Worm (Caenorhabditis elegans): ENCODE data around the gene sdz-38.

sdz-38 gene

DNA sequence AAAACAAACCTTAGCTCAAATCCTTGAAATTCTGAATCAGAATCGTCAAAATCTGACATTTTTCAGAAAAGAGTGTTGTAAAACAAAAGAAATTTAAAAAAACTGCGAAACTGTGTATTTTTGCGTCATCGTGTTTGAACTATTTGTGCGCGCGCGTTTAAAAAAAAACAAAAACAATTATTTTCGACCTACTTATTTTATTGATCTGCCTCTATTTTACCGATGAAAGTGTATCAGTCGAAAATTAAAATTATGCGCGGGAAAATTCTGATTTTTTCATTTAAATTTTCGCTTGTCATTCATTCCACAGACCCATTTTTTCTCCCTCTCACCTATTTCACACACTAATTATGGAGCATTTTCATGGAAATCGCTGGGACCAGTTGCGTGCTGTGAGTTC lies 42.8 kb downstream of the sdz-38 start, which contains the start of the genes C05C10.7 and C05C10.5 (continued):
- peak; percentile 97 for TF ChIP-seq efl-1 (GFP tag; optimal IDR thresholded peaks at IDR 0.05)
- TF ChIP-seq cebp-2 (GFP tag; IDR thresholded peaks at IDR 0.05) = no peak
- TF ChIP-seq Y53G8AR.9 (GFP tag; conservative IDR thresholded peaks at IDR 0.05) = 0 out of 2 replicates have a peak, but pooled peaks have one; percentile 38
- TF ChIP-seq hmg-1.2 (GFP tag; IDR thresholded peaks at IDR 0.05) = peak; percentile 43; the same call in 1 of the 2 replicates
- TF ChIP-seq mxl-1 (tag; optimal IDR thresholded peaks at IDR 0.05) = no peak
- peak; percentile 78 for TF ChIP-seq ekl-4 (GFP tag; IDR thresholded peaks at IDR 0.05)
- TF ChIP-seq dpl-1 (GFP tag; optimal IDR thresholded peaks at IDR 0.05) = peak; percentile 84
- no peak for TF ChIP-seq nhr-179 (tag; optimal IDR thresholded peaks at IDR 0.05)
- no peak for TF ChIP-seq F49E8.2 (tag; optimal IDR thresholded peaks at IDR 0.05; ENCODE audit: insufficient read depth)
- TF ChIP-seq F33H1.4 (GFP tag; IDR thresholded peaks at IDR 0.05) = peak; percentile 82
- TF ChIP-seq lir-1 (GFP tag; conservative IDR thresholded peaks at IDR 0.05) = no peak
- TF ChIP-seq ceh-79 (tag; optimal IDR thresholded peaks at IDR 0.05) = no peak
- TF ChIP-seq egl-18 (GFP tag; IDR thresholded peaks at IDR 0.05) = no peak
- TF ChIP-seq athp-1 (tag; optimal IDR thresholded peaks at IDR 0.05) = peak; percentile 69
- TF ChIP-seq Y95B8A.8 (GFP tag; IDR thresholded peaks at IDR 0.05) = peak; percentile 76; the same call in 1 of the 2 replicates
- TF ChIP-seq K11D2.4 (GFP tag; IDR thresholded peaks at IDR 0.05) = no peak
- no peak for TF ChIP-seq lin-26 (GFP tag; IDR thresholded peaks at IDR 0.05)
- TF ChIP-seq cebp-1 (GFP tag; IDR thresholded peaks at IDR 0.05) = no peak
- no peak for TF ChIP-seq cebp-1 (tag; optimal IDR thresholded peaks at IDR 0.05)
- peak; percentile 46; the same call in 1 of the 2 replicates for TF ChIP-seq rcor-1 (GFP tag; IDR thresholded peaks at IDR 0.05)
- TF ChIP-seq somi-1 (GFP tag; optimal IDR thresholded peaks at IDR 0.05) = no peak
- TF ChIP-seq B0261.1 (tag; optimal IDR thresholded peaks at IDR 0.05) = no peak
- TF ChIP-seq ceh-91 (GFP tag; IDR thresholded peaks at IDR 0.05) = peak; percentile 93
- TF ChIP-seq ztf-26 (tag; optimal IDR thresholded peaks at IDR 0.05) = no peak
- TF ChIP-seq rpc-1 (optimal IDR thresholded peaks at IDR 0.05) = no peak
- no peak for TF ChIP-seq rpc-1 (tag; optimal IDR thresholded peaks at IDR 0.05)
- TF ChIP-seq atf-7 (tag; optimal IDR thresholded peaks at IDR 0.05) = no peak
- TF ChIP-seq xnd-1 (tag; optimal IDR thresholded peaks at IDR 0.05) = peak; percentile 86
- TF ChIP-seq egl-44 (GFP tag; IDR thresholded peaks at IDR 0.05) = no peak
- no peak for TF ChIP-seq F57A8.1 (GFP tag; optimal IDR thresholded peaks at IDR 0.05)
- TF ChIP-seq tlf-1 (GFP tag; optimal IDR thresholded peaks at IDR 0.05) = peak; percentile 62
- no peak for TF ChIP-seq bed-1 (GFP tag; IDR thresholded peaks at IDR 0.05)
- no peak for TF ChIP-seq ZK185.1 (tag; optimal IDR thresholded peaks at IDR 0.05; ENCODE audit: poor library complexity, severe bottlenecking)
- no peak for TF ChIP-seq Y67H2A.10 (GFP tag; conservative IDR thresholded peaks at IDR 0.05)
- TF ChIP-seq zim-3 (tag; optimal IDR thresholded peaks at IDR 0.05) = no peak
- no peak for TF ChIP-seq F55B11.4 (tag; optimal IDR thresholded peaks at IDR 0.05; ENCODE audit: borderline replicate concordance, insufficient read depth)
- no peak for TF ChIP-seq let-607 (tag; optimal IDR thresholded peaks at IDR 0.05)
- TF ChIP-seq aptf-2 (GFP tag; conservative IDR thresholded peaks at IDR 0.05) = no peak
- no peak for TF ChIP-seq mel-28 (tag; optimal IDR thresholded peaks at IDR 0.05; ENCODE audit: borderline replicate concordance)
- TF ChIP-seq F37B4.10 (GFP tag; IDR thresholded peaks at IDR 0.05) = no peak
- no peak for TF ChIP-seq fkh-3 (tag; optimal IDR thresholded peaks at IDR 0.05)
- 0 out of 2 replicates have a peak, but pooled peaks have one; percentile 16 for TF ChIP-seq attf-3 (GFP tag; conservative IDR thresholded peaks at IDR 0.05)
- no peak for TF ChIP-seq nhr-80 (tag; optimal IDR thresholded peaks at IDR 0.05)
- TF ChIP-seq D2030.7 (GFP tag; IDR thresholded peaks at IDR 0.05) = peak; percentile 90
- peak; percentile 57 for TF ChIP-seq dox-1 (GFP tag; IDR thresholded peaks at IDR 0.05)
- TF ChIP-seq nfyb-1 (GFP tag; IDR thresholded peaks at IDR 0.05) = no peak
- no peak for TF ChIP-seq nfya-1 (tag; optimal IDR thresholded peaks at IDR 0.05; ENCODE audit: borderline replicate concordance, insufficient read depth)
- TF ChIP-seq tbx-9 (tag; optimal IDR thresholded peaks at IDR 0.05; ENCODE audit: borderline replicate concordance) = no peak
- no peak for TF ChIP-seq zfh-2 (GFP tag; conservative IDR thresholded peaks at IDR 0.05)
